Worm (Caenorhabditis elegans) whole organism, late embryonic: ENCODE results near the gene nhr-168.

Source experiments
- K09A11.1 ChIP-seq: sonication (generic microtip); optimal IDR thresholded peaks from 2 replicates; lab custom pipeline; 2017; ENCODE audit warnings: antibody characterized with exemption, mild to moderate bottlenecking, missing genetic modification characterization, missing compliant biosample characterization; ENCODE audit not compliant: insufficient read depth
- ama-1 ChIP-seq: fragments of 150-350 bp; optimal IDR thresholded peaks from 2 replicates; lab custom pipeline; 2014
- ceh-9 ChIP-seq: sonication (generic microtip); optimal IDR thresholded peaks from 2 replicates; lab custom pipeline; 2016; ENCODE audit warnings: mild to moderate bottlenecking, missing genetic modification characterization, inconsistent platforms, missing compliant biosample characterization
- elt-2 ChIP-seq: sonication (generic microtip); optimal IDR thresholded peaks from 2 replicates; lab custom pipeline; 2016; ENCODE audit warnings: missing genetic modification reagents, missing genetic modification characterization, missing compliant biosample characterization
- hlh-8 ChIP-seq: sonication (generic microtip); optimal IDR thresholded peaks from 2 replicates; lab custom pipeline; 2016; ENCODE audit warnings: missing genotype, missing genetic modification characterization, missing compliant biosample characterization
- lim-6 ChIP-seq: sonication (generic microtip); optimal IDR thresholded peaks from 2 replicates; lab custom pipeline; 2016; ENCODE audit warnings: missing genetic modification characterization, missing compliant biosample characterization
- lin-11 ChIP-seq: fragments of 200-800 bp; sonication (Bioruptor generic); optimal IDR thresholded peaks from 2 replicates; lab custom pipeline; 2018; ENCODE audit warnings: mild to moderate bottlenecking, missing genetic modification characterization, missing compliant biosample characterization

- TF ChIP-seq hlh-8 (tag; lab: Kevin White, UChicago) (no peak), ceh-9 (tag; lab: Kevin White, UChicago) (no peak), ama-1 (no peak), elt-2 (tag; lab: Kevin White, UChicago) (no peak), lin-11 (tag; lab: Kevin White, UChicago) (no peak), lim-6 (tag; lab: Kevin White, UChicago) (no peak), K09A11.1 (tag; lab: Kevin White, UChicago) (no peak)
Measured at ce11 chrV:13374532-13374931, 40.9 kb upstream of the nhr-168 start.
